Fruit fly (Drosophila melanogaster): ENCODE data around the gene CG1105.

Gene CG1105

DNA sequence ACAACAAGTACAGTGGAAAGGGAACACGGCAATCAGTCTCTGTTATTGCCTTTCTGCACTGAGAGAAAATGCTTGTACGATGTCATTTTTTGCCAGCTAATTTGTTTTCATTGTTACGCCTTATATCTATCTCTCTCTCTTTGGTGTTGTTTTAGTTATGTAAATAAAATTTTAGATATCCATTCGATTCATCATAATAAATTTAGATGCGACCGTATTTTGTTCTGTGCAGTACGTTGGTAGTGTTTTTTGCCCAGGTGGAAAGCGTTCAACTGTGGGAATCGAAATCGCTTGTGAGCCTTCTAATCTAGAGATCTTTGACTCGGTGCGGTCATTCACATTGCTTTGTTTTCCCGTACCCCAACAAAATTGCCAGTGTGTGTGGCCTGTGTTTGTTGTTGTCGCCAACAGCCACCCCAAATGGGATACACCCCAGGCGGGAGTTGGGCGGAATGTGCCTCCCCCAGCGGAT lies 8.8 kb upstream of the CG1105 start (continued):
- TF ChIP-seq luna (GFP tag; optimal IDR thresholded peaks at IDR 0.05) (peak; percentile 74), CG8290 (GFP tag; optimal IDR thresholded peaks at IDR 0.05) (peak; percentile 72), CG8290 (tag; optimal IDR thresholded peaks at IDR 0.05) (peak; percentile 23 to 79), Nf-YC (tag; optimal IDR thresholded peaks at IDR 0.05) (peak; percentile 60), Ravus (GFP tag; IDR thresholded peaks at IDR 0.05) (no peak), Tbp (GFP tag; optimal IDR thresholded peaks at IDR 0.05) (no peak), Six4 (GFP tag; optimal IDR thresholded peaks at IDR 0.05) (peak; percentile 89), CG14667 (GFP tag; IDR thresholded peaks at IDR 0.05) (no peak), D19A (tag; optimal IDR thresholded peaks at IDR 0.05) (peak; percentile 88), CG10654 (GFP tag; optimal IDR thresholded peaks at IDR 0.05) (peak; percentile 86), CG15011 (GFP tag; optimal IDR thresholded peaks at IDR 0.05) (peak; percentile 86), usp (GFP tag; optimal IDR thresholded peaks at IDR 0.05) (no peak), sens (GFP tag) (peak; percentile 98), CG3847 (GFP tag; IDR thresholded peaks at IDR 0.05) (no peak), CG31365 (tag; optimal IDR thresholded peaks at IDR 0.05) (peak; percentile 54), Oaz (GFP tag; IDR thresholded peaks at IDR 0.05) (no peak), BEAF-32 (GFP tag; optimal IDR thresholded peaks at IDR 0.05) (no peak), Dref (GFP tag; IDR thresholded peaks at IDR 0.05) (no peak), CG4360 (GFP tag; IDR thresholded peaks at IDR 0.05) (no peak), MTF-1 (GFP tag; optimal IDR thresholded peaks at IDR 0.05; ENCODE audit: borderline replicate concordance) (peak; percentile 70), CG10565 (GFP tag; optimal IDR thresholded peaks at IDR 0.05) (peak; percentile 63), CG32772 (GFP tag; IDR thresholded peaks at IDR 0.05) (no peak), br (optimal IDR thresholded peaks at IDR 0.05) (no peak), phol (tag; optimal IDR thresholded peaks at IDR 0.05) (peak; percentile 89), Gug (GFP tag; IDR thresholded peaks at IDR 0.05) (peak; percentile 86), CG18599 (GFP tag; optimal IDR thresholded peaks at IDR 0.05) (peak; percentile 97), Hey (tag; optimal IDR thresholded peaks at IDR 0.05) (peak; percentile 31), Rfx (GFP tag; IDR thresholded peaks at IDR 0.05) (no peak), CoRest (tag; optimal IDR thresholded peaks at IDR 0.05) (peak; percentile 87), CG10321 (GFP tag; IDR thresholded peaks at IDR 0.05) (no peak), pan (optimal IDR thresholded peaks at IDR 0.05) (no peak), pan (GFP tag; optimal IDR thresholded peaks at IDR 0.05 in 1 of 2, IDR thresholded peaks at IDR 0.05 in 1 of 2) (no peak), pb (GFP tag; optimal IDR thresholded peaks at IDR 0.05) (peak; percentile 85), Spps (tag; optimal IDR thresholded peaks at IDR 0.05) (peak; percentile 73), pfk (GFP tag; optimal IDR thresholded peaks at IDR 0.05) (peak; percentile 29), knrl (GFP tag; IDR thresholded peaks at IDR 0.05; ENCODE audit: partially characterized antibody) (no peak), CG10431 (GFP tag; optimal IDR thresholded peaks at IDR 0.05) (peak; percentile 20), CG32532 (GFP tag; IDR thresholded peaks at IDR 0.05) (no peak), Adf1 (GFP tag; IDR thresholded peaks at IDR 0.05) (no peak), otp (GFP tag; IDR thresholded peaks at IDR 0.05) (no peak), CG4328 (GFP tag; optimal IDR thresholded peaks at IDR 0.05) (peak; percentile 57), Mrtf (GFP tag; IDR thresholded peaks at IDR 0.05) (no peak), zfh1 (GFP tag; IDR thresholded peaks at IDR 0.05) (no peak), CG14050 (GFP tag; IDR thresholded peaks at IDR 0.05) (no peak), CG8765 (GFP tag; IDR thresholded peaks at IDR 0.05) (no peak), cad (GFP tag; optimal IDR thresholded peaks at IDR 0.05) (no peak), CG7271 (tag; optimal IDR thresholded peaks at IDR 0.05) (peak; percentile 66), Scr (GFP tag; IDR thresholded peaks at IDR 0.05; ENCODE audit: partially characterized antibody) (no peak), fru (optimal IDR thresholded peaks at IDR 0.05) (no peak), Rx (GFP tag; IDR thresholded peaks at IDR 0.05) (no peak), Sox100B (GFP tag; optimal IDR thresholded peaks at IDR 0.05) (peak; percentile 89), sr (GFP tag; IDR thresholded peaks at IDR 0.05) (no peak), CG31388 (GFP tag; optimal IDR thresholded peaks at IDR 0.05) (peak; percentile 70), CG7357 (GFP tag; IDR thresholded peaks at IDR 0.05) (peak; percentile 59; the same call in 2 of the 3 replicates)
